Fruit fly (Drosophila melanogaster): Measurements from ENCODE around the gene CAH2.

DNA sequence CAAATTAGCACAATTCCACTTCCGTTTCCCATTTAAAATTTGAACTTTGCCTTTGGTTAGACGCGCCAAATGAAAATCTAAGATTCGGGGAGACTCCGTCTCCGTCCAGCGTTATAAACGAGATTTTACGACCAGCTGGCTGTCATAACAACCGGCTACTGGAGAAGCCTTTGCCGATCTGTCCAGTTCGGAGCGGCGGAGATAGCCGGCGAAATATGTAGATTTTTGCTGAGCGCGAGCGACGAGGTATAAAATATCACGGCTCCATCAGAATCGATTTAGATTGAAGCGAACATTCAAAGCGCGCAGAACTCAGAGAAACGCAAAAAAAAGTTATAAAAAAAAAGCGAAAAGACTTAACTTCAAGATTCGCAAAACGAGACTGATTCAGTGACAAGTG lies 20.1 kb downstream of the CAH2 start, which contains the start of gene CG11529:
- no peak for TF ChIP-seq CG14711 (tag; optimal IDR thresholded peaks at IDR 0.05)
- TF ChIP-seq kay (GFP tag; ENCODE audit: borderline replicate concordance) = no peak
- TF ChIP-seq Hr96 (GFP tag; optimal IDR thresholded peaks at IDR 0.05) = no peak
- no peak for TF ChIP-seq cic (GFP tag; optimal IDR thresholded peaks at IDR 0.05)
- no peak for TF ChIP-seq CG11617 (GFP tag; optimal IDR thresholded peaks at IDR 0.05)
- no peak for TF ChIP-seq tj (GFP tag; optimal IDR thresholded peaks at IDR 0.05)
- no peak for TF ChIP-seq CG7101 (tag; optimal IDR thresholded peaks at IDR 0.05)
- TF ChIP-seq cnc (optimal IDR thresholded peaks at IDR 0.05) = no peak

Data from whole organism, adult.